Fruit fly (Drosophila melanogaster) Kc167 (cell line): ENCODE data around the gene Ae2.

Source experiments
- insv ChIP-seq: fragments of >200 bp; optimal IDR thresholded peaks from 3 replicates; lab custom pipeline; 2018; ENCODE audit warnings: missing external identifiers
- psq ChIP-seq: fragments of >200 bp; optimal IDR thresholded peaks from 2 replicates; lab custom pipeline; 2017; ENCODE audit warnings: missing external identifiers

DNA sequence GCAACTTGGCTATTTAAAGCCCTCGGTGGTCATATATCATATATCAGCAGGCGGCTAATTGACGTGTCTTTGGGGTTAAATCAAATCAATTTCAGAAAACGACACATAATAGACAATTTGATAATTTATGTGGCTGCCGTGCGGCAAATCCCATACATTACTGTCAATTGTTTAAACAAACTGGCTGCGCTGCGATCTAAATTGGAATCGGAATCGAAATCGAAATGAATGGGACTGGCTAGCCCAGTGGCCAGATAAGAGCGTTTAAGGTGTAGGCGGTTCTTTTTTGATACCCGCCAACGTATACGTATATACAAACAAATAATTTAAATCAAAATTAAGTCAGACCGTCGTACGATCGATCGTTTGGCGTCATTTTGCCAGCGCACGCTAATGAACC, 5.0 kb downstream of the Ae2 start:
- no peak for TF ChIP-seq insv (lab: Kevin White, UChicago)
- TF ChIP-seq psq: no peak
